Worm (Caenorhabditis elegans) whole organism, L3 larva: ENCODE results near the gene sto-5.
"Not testable (repeated sequence)": the region's sequence is repeated elsewhere in the genome, so short reads cannot be mapped to it uniquely, and the experiment has no call there.

Experiments
- R02D3.7 ChIP-seq: fragments of 150-350 bp; optimal IDR thresholded peaks from 2 replicates; lab custom pipeline; 2014; ENCODE audit warnings: missing biosample characterization, missing genetic modification characterization
- ama-1 ChIP-seq: fragments of 150-350 bp; optimal IDR thresholded peaks from 2 replicates; lab custom pipeline; 2018
- ceh-16 ChIP-seq: sonication (generic microtip); optimal IDR thresholded peaks from 2 replicates; lab custom pipeline; 2017; ENCODE audit warnings: missing biosample characterization, missing genetic modification characterization
- ceh-28 ChIP-seq: fragments of 150-350 bp; optimal IDR thresholded peaks from 2 replicates; lab custom pipeline; 2014; ENCODE audit warnings: missing biosample characterization, missing genetic modification reagents, missing genetic modification characterization
- ceh-82 ChIP-seq: fragments of 150-350 bp; optimal IDR thresholded peaks from 2 replicates; lab custom pipeline; 2014; ENCODE audit warnings: missing biosample characterization, missing genetic modification characterization
- ceh-9 ChIP-seq: sonication (generic microtip); optimal IDR thresholded peaks from 2 replicates; lab custom pipeline; 2018; ENCODE audit warnings: missing biosample characterization, missing genetic modification characterization
- daf-12 ChIP-seq: fragments of 150-350 bp; optimal IDR thresholded peaks from 2 replicates; lab custom pipeline; 2014; ENCODE audit warnings: missing biosample characterization, missing genetic modification reagents, missing genetic modification characterization
- egl-27 ChIP-seq: sonication (generic microtip); optimal IDR thresholded peaks from 4 replicates; lab custom pipeline; 2017; ENCODE audit warnings: missing biosample characterization, missing genetic modification reagents, missing genetic modification characterization
- elt-1 ChIP-seq: fragments of 150-350 bp; optimal IDR thresholded peaks from 2 replicates; lab custom pipeline; 2014; ENCODE audit warnings: missing biosample characterization, missing genetic modification characterization
- elt-2 ChIP-seq: sonication (generic microtip); optimal IDR thresholded peaks from 2 replicates; lab custom pipeline; 2016; ENCODE audit warnings: missing genetic modification reagents, mild to moderate bottlenecking, missing genetic modification characterization, missing compliant biosample characterization
- elt-3 ChIP-seq, 3 experiments: fragments of 150-350 bp in 1 of 3; sonication (generic microtip) in 2 of 3; optimal IDR thresholded peaks; 2 replicates in 2 of 3; 4 replicates in 1 of 3; lab custom pipeline; 2014 to 2017; ENCODE audit warnings: missing biosample characterization in 3 of 3, missing genetic modification characterization in 3 of 3
- eor-1 ChIP-seq, 2 experiments: fragments of 150-350 bp; optimal IDR thresholded peaks; 2 replicates each; lab custom pipeline; 2014 to 2018; ENCODE audit warnings: missing biosample characterization in 2 of 2, missing genetic modification characterization in 2 of 2
- fkh-10 ChIP-seq: sonication (generic microtip); optimal IDR thresholded peaks from 2 replicates; lab custom pipeline; 2017; ENCODE audit warnings: missing biosample characterization, missing genetic modification reagents, missing genetic modification characterization
- fkh-2 ChIP-seq: fragments of 150-350 bp; optimal IDR thresholded peaks from 2 replicates; lab custom pipeline; 2014; ENCODE audit warnings: missing biosample characterization, missing genetic modification reagents, missing genetic modification characterization
- hmg-11 ChIP-seq: sonication (generic microtip); optimal IDR thresholded peaks from 2 replicates; lab custom pipeline; 2016; ENCODE audit warnings: missing genetic modification characterization, missing compliant biosample characterization
- jun-1 ChIP-seq: fragments of 150-350 bp; optimal IDR thresholded peaks from 2 replicates; lab custom pipeline; 2014; ENCODE audit warnings: missing biosample characterization, missing genetic modification reagents, missing genetic modification characterization
- lin-15B ChIP-seq: fragments of 150-350 bp; optimal IDR thresholded peaks from 2 replicates; lab custom pipeline; 2014; ENCODE audit warnings: missing biosample characterization, missing genetic modification characterization
- lin-39 ChIP-seq: fragments of 150-350 bp; optimal IDR thresholded peaks from 2 replicates; lab custom pipeline; 2018; ENCODE audit warnings: missing biosample characterization, missing genetic modification reagents, missing genetic modification characterization
- mdl-1 ChIP-seq: fragments of 150-350 bp; optimal IDR thresholded peaks from 2 replicates; lab custom pipeline; 2014; ENCODE audit warnings: missing biosample characterization, missing genetic modification characterization
- mml-1 ChIP-seq: fragments of 150-350 bp; sonication (generic microtip); optimal IDR thresholded peaks from 3 replicates; lab custom pipeline; 2014; ENCODE audit warnings: missing biosample characterization, missing genetic modification characterization
- nhr-11 ChIP-seq: fragments of 150-350 bp; optimal IDR thresholded peaks from 2 replicates; lab custom pipeline; 2014; ENCODE audit warnings: missing biosample characterization, missing genetic modification characterization
- nhr-23 ChIP-seq: fragments of 150-350 bp; optimal IDR thresholded peaks from 2 replicates; lab custom pipeline; 2014; ENCODE audit warnings: missing biosample characterization, missing genetic modification reagents, missing genetic modification characterization
- nhr-237 ChIP-seq: fragments of 150-350 bp; optimal IDR thresholded peaks from 2 replicates; lab custom pipeline; 2014; ENCODE audit warnings: missing biosample characterization, missing genetic modification characterization
- nhr-43 ChIP-seq: sonication (generic microtip); optimal IDR thresholded peaks from 2 replicates; lab custom pipeline; 2016; ENCODE audit warnings: mild to moderate bottlenecking, missing genetic modification characterization, missing compliant biosample characterization; ENCODE audit not compliant: poor library complexity, severe bottlenecking
- nhr-67 ChIP-seq: fragments of 150-350 bp; optimal IDR thresholded peaks from 2 replicates; lab custom pipeline; 2014; ENCODE audit warnings: missing biosample characterization, missing genetic modification characterization
- nhr-76 ChIP-seq: fragments of 150-350 bp; sonication (generic microtip); optimal IDR thresholded peaks from 5 replicates; lab custom pipeline; 2014; ENCODE audit warnings: missing biosample characterization, missing genetic modification characterization
- nhr-77 ChIP-seq: fragments of 150-350 bp; optimal IDR thresholded peaks from 2 replicates; lab custom pipeline; 2014; ENCODE audit warnings: missing biosample characterization, missing genetic modification characterization
- pha-4 ChIP-seq: fragments of 150-350 bp; optimal IDR thresholded peaks from 2 replicates; lab custom pipeline; 2014; ENCODE audit warnings: missing biosample characterization, missing genetic modification reagents, missing genetic modification characterization
- pqm-1 ChIP-seq: fragments of 150-350 bp; optimal IDR thresholded peaks from 2 replicates; lab custom pipeline; 2017; ENCODE audit warnings: missing biosample characterization, missing genetic modification characterization, inconsistent platforms
- sea-2 ChIP-seq: fragments of 150-350 bp; sonication (generic microtip); optimal IDR thresholded peaks from 4 replicates; lab custom pipeline; 2014; ENCODE audit warnings: missing biosample characterization, missing genetic modification reagents, missing genetic modification characterization
- skn-1 ChIP-seq: fragments of 150-350 bp; optimal IDR thresholded peaks from 2 replicates; lab custom pipeline; 2014; ENCODE audit warnings: missing biosample characterization, missing genetic modification characterization
- snpc-4 ChIP-seq: fragments of 150-350 bp; optimal IDR thresholded peaks from 2 replicates; lab custom pipeline; 2014; ENCODE audit warnings: missing biosample characterization, missing genetic modification characterization
- unc-39 ChIP-seq: sonication (generic microtip); optimal IDR thresholded peaks from 4 replicates; lab custom pipeline; 2017; ENCODE audit warnings: missing biosample characterization, missing genetic modification characterization

Gene sto-5

ce11 chrX:16836304-16836703 lies 11.0 kb upstream of the sto-5 start, which contains the start of gene F41G4.7:
F41G4.7 (minus strand) TSS chrX:16836404.
- TF ChIP-seq daf-12 (tag; lab: Kevin White, UChicago) (no peak), nhr-43 (tag; lab: Kevin White, UChicago) (no peak), nhr-67 (no peak), eor-1 (tag; optimal IDR thresholded peaks at IDR 0.05; lab: Kevin White, UChicago) (no peak), nhr-237 (tag; lab: Kevin White, UChicago) (no peak)

- not testable (repeated sequence) for TF ChIP-seq snpc-4, jun-1, R02D3.7 (tag; lab: Kevin White, UChicago)
Observed at ce11 chrX:16834691-16835090, 9.4 kb upstream of the sto-5 start, which contains the start of gene F41G4.13. F41G4.13 (minus strand) TSS chrX:16834791.

DNA sequence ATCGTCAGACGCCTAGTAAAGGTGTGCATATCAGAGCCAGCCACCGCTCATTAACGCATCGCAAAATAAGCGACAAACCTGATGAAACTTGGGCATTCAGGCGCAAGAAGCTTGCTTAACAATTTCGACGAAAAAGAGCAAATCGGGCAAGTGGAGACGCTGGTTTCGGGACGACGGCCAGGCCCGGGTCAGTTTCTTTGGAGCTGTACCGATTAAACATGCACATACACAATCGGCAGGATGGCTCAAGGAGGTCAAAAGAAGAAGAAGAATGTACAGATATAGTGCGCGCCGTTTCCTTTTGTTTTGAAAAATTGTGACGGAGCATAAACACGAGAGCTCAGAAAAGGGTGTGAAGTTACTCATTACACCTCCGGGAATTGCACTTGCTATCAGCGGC lies 1.2 kb upstream of the sto-5 start:
- TF ChIP-seq ceh-28 (tag; lab: Kevin White, UChicago): no peak
- TF ChIP-seq fkh-10: no peak
- no peak for TF ChIP-seq mml-1 (tag; lab: Kevin White, UChicago)
- no peak for TF ChIP-seq lin-15B (tag; lab: Kevin White, UChicago)
- no peak for TF ChIP-seq fkh-2
- no peak for TF ChIP-seq elt-1
- TF ChIP-seq pqm-1 (tag; lab: Kevin White, UChicago): no peak
- TF ChIP-seq mdl-1: no peak
- no peak for TF ChIP-seq lin-39
- TF ChIP-seq ceh-82 (tag; lab: Kevin White, UChicago): no peak

DNA sequence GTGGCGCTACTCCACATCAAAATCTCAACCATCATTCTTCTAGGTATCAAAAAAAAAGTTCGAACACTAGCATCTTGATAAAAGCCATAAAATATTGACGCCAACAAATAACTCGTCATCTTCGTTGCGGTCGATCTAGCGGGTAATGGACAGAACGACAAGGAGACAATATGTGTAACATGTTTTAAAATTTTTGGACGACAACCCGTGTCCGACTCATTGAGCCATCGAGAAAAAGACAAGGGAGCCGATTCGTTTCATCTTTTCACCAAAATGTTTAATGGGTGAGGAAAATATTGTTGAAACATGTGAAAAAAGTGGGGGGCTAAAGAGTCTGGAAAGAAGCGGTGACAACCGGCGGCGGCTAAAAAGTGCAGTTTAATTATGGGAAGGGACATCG lies 3.7 kb downstream of the sto-5 start:
- TF ChIP-seq nhr-11 (tag; lab: Kevin White, UChicago): no peak
- TF ChIP-seq fkh-2: no peak
- TF ChIP-seq nhr-67: no peak
- no peak for TF ChIP-seq sea-2
- no peak for TF ChIP-seq nhr-43 (tag; lab: Kevin White, UChicago)
- TF ChIP-seq ceh-9 (tag; lab: Kevin White, UChicago): no peak
- TF ChIP-seq lin-39: no peak
- no peak for TF ChIP-seq ama-1 (lab: Kevin White, UChicago)
- TF ChIP-seq nhr-77 (tag; lab: Kevin White, UChicago): no peak

DNA sequence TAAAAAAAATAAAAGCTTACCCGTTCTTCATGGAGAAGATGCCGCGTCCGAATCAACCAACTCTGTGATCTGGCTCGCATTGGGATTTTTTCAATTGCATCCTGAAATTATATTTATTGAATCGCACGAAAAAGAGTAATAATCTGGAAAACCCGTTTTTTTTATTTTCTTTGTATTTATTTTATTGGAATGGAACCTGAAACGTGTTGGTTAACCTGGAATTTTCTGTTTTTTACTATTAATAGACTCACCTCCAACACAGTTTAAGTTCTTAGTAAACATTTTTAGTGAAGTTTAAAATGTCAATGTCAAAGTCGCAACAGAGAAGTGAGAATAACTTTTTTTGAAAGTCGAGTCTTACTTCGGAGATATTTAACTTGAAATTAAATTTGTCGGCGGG lies 7.0 kb downstream of the sto-5 start:
- TF ChIP-seq pqm-1 (tag; lab: Kevin White, UChicago): no peak
- TF ChIP-seq fkh-10: peak; percentile 40

- TF ChIP-seq hmg-11 (tag; lab: Kevin White, UChicago) (no peak), fkh-10 (peak; percentile 75), egl-27 (no peak), daf-12 (tag; lab: Kevin White, UChicago) (no peak), elt-1 (no peak), nhr-23 (tag; lab: Kevin White, UChicago) (no peak), nhr-76 (tag; lab: Kevin White, UChicago) (no peak), ceh-16 (tag; lab: Kevin White, UChicago) (no peak), skn-1 (no peak)
Observed at ce11 chrX:16816854-16817253, 8.4 kb downstream of the sto-5 start.

ce11 chrX:16815508-16815907 lies 9.8 kb downstream of the sto-5 start:
- TF ChIP-seq lin-15B (tag; lab: Kevin White, UChicago): no peak
- peak; percentile 7 for TF ChIP-seq pha-4

DNA sequence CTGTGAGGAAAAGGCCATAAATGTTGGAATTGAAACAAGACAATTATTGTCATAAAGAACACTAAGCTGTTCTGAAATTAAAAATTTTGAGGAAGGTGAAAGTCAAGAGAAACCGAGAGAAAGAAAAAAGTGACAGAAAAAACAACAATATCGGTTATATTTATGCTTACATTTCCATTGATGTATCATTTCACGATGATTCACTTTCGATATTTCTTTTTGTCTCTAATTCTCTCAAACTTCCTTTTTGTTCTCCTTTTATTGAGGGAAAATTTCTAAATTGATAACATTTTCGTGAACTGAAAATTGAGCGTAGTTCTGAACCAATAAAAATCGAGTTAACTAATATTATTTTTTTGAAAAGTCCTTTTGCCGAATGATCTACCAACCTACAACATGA lies 10.3 kb downstream of the sto-5 start:
- TF ChIP-seq elt-2 (tag; lab: Kevin White, UChicago): peak; percentile 16
- TF ChIP-seq pqm-1 (tag; lab: Kevin White, UChicago): peak; percentile 38
- TF ChIP-seq skn-1: no peak
- no peak for TF ChIP-seq elt-1
- TF ChIP-seq unc-39 (tag; lab: Kevin White, UChicago): no peak
- TF ChIP-seq egl-27: no peak
- TF ChIP-seq nhr-76 (tag; lab: Kevin White, UChicago): no peak
- TF ChIP-seq lin-15B (tag; lab: Kevin White, UChicago): no peak
- TF ChIP-seq elt-3 (tag; optimal IDR thresholded peaks at IDR 0.05; lab: Kevin White, UChicago): no peak
